Worm (Caenorhabditis elegans): ENCODE data around the gene bre-2.

DNA sequence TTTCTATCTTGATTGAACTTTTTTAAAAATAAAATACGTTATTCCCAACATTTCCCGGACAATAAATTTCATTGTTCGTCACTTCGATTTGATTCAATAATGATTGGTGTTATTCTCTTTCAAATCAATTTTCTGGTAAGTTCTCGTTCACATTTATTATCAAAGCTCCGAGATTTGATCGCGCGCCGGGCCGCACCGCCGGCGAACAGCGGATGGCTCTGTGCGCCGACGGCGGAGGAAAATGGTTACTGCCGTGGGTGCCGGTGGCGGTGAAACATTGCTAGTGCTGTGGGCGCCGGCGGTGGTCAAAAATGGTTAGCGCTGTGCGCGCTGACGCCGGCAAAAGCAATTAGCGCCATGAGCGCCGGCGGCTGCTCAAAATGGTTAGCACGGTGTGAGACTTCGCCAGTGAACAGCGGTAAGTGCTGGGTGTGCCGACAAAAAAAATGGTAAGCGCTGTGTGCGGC, 48.3 kb downstream of the bre-2 start, which contains the start of gene Y39E4B.13:
- TF ChIP-seq nhr-12 (tag; optimal IDR thresholded peaks at IDR 0.05): no peak
- no peak for TF ChIP-seq ztf-4 (tag; optimal IDR thresholded peaks at IDR 0.05)
- TF ChIP-seq nhr-11 (tag; optimal IDR thresholded peaks at IDR 0.05): no peak
- no peak for TF ChIP-seq mdl-1 (tag; optimal IDR thresholded peaks at IDR 0.05)
- TF ChIP-seq aly-2 (tag; optimal IDR thresholded peaks at IDR 0.05): no peak
- no peak for TF ChIP-seq lin-11 (tag; optimal IDR thresholded peaks at IDR 0.05)
- TF ChIP-seq R02D3.7 (tag; optimal IDR thresholded peaks at IDR 0.05): no peak
- TF ChIP-seq skn-1 (tag; optimal IDR thresholded peaks at IDR 0.05): no peak

Measured in whole organism, L2 larva.